Fruit fly (Drosophila melanogaster) whole organism, wandering third instar larva: ENCODE results near the gene hth.

Experiments
- Abd-B ChIP-seq: fragments of >200 bp; optimal IDR thresholded peaks from 2 replicates; lab custom pipeline; 2017; ENCODE audit warnings: missing biosample characterization, missing genetic modification characterization
- CG32264 ChIP-seq: fragments of 200-800 bp; sonication (Bioruptor generic); optimal IDR thresholded peaks from 2 replicates; lab custom pipeline; 2016; ENCODE audit warnings: missing biosample characterization, missing genetic modification characterization
- CrebA ChIP-seq: fragments of 200-800 bp; sonication (Bioruptor generic); optimal IDR thresholded peaks from 2 replicates; lab custom pipeline; 2016; ENCODE audit warnings: missing biosample characterization, mild to moderate bottlenecking, missing genetic modification characterization, borderline replicate concordance
- Dfd ChIP-seq: fragments of >200 bp; optimal IDR thresholded peaks from 2 replicates; lab custom pipeline; 2017; ENCODE audit warnings: missing biosample characterization, missing genetic modification characterization
- Dif ChIP-seq: fragments of 200-275, 200-300 bp; sonication (Bioruptor generic); optimal IDR thresholded peaks from 2 replicates; lab custom pipeline; 2018; ENCODE audit warnings: missing biosample characterization, missing genetic modification characterization; ENCODE audit not compliant: partially characterized antibody
- GATAd ChIP-seq: sonication (Bioruptor generic); optimal IDR thresholded peaks from 2 replicates; lab custom pipeline; 2016; ENCODE audit warnings: missing biosample characterization, missing genetic modification characterization
- HLH106 ChIP-seq: fragments of 200-800 bp; optimal IDR thresholded peaks from 3 replicates; lab custom pipeline; 2019; ENCODE audit warnings: missing biosample characterization, mild to moderate bottlenecking, missing genetic modification characterization, moderate library complexity
- Hnf4 ChIP-seq: fragments of 200-800 bp; sonication (Bioruptor generic); optimal IDR thresholded peaks from 2 replicates; lab custom pipeline; 2016; ENCODE audit warnings: missing biosample characterization, mild to moderate bottlenecking, missing genetic modification characterization
- Hr83 ChIP-seq: fragments of 200-300 bp; sonication (Bioruptor generic); optimal IDR thresholded peaks from 2 replicates; lab custom pipeline; 2016; ENCODE audit warnings: missing biosample characterization, mild to moderate bottlenecking, missing genetic modification characterization, moderate library complexity; ENCODE audit not compliant: poor library complexity, severe bottlenecking
- Mio ChIP-seq: sonication (Bioruptor generic); optimal IDR thresholded peaks from 2 replicates; lab custom pipeline; 2016; ENCODE audit warnings: missing biosample characterization, missing genetic modification characterization
- Myc ChIP-seq: fragments of >200 bp; optimal IDR thresholded peaks from 2 replicates; lab custom pipeline; 2017
- N ChIP-seq: fragments of >200 bp; optimal IDR thresholded peaks from 2 replicates; lab custom pipeline; 2018; ENCODE audit warnings: missing biosample characterization, missing external identifiers, missing genetic modification characterization
- OdsH ChIP-seq: fragments of 200-800 bp; sonication (Bioruptor generic); optimal IDR thresholded peaks from 2 replicates; lab custom pipeline; 2016; ENCODE audit warnings: missing biosample characterization, mild to moderate bottlenecking, missing genetic modification characterization
- Rel ChIP-seq, 2 experiments: fragments of 200-800 bp; sonication (Bioruptor generic) in 1 of 2; optimal IDR thresholded peaks; 2 replicates in 1 of 2; 3 replicates in 1 of 2; lab custom pipeline; 2016 to 2019; ENCODE audit warnings: mild to moderate bottlenecking in 2 of 2, missing biosample characterization in 2 of 2, missing genetic modification characterization in 2 of 2, moderate library complexity in 1 of 2
- Sp1 ChIP-seq: fragments of 200-800 bp; sonication (Bioruptor generic); optimal IDR thresholded peaks from 3 replicates; lab custom pipeline; 2019; ENCODE audit warnings: missing biosample characterization, mild to moderate bottlenecking, missing genetic modification characterization, moderate library complexity
- Vsx2 ChIP-seq: fragments of 200-300, 225-300 bp; sonication (Bioruptor generic); optimal IDR thresholded peaks from 2 replicates; lab custom pipeline; 2018; ENCODE audit warnings: missing biosample characterization, missing genetic modification characterization; ENCODE audit not compliant: partially characterized antibody
- br ChIP-seq: fragments of 200-800 bp; sonication (Bioruptor generic); optimal IDR thresholded peaks from 2 replicates; lab custom pipeline; 2016; ENCODE audit warnings: missing biosample characterization, missing genetic modification characterization
- brk ChIP-seq: fragments of 200-800 bp; sonication (Bioruptor generic); optimal IDR thresholded peaks from 2 replicates; lab custom pipeline; 2016; ENCODE audit warnings: missing biosample characterization, mild to moderate bottlenecking, missing genetic modification characterization
- dl ChIP-seq, 2 experiments: fragments of 175-275, 200-275 bp in 1 of 2; fragments of 200-275 bp in 1 of 2; sonication (Bioruptor generic); optimal IDR thresholded peaks; lab custom pipeline; 2018; ENCODE audit warnings: mild to moderate bottlenecking in 2 of 2, missing biosample characterization in 2 of 2, missing genetic modification characterization in 2 of 2, moderate library complexity in 2 of 2; ENCODE audit not compliant: partially characterized antibody in 2 of 2, insufficient read depth in 1 of 2
- dmrt93B ChIP-seq: fragments of 200-800 bp; sonication (Bioruptor generic); optimal IDR thresholded peaks from 2 replicates; lab custom pipeline; 2018; ENCODE audit warnings: missing biosample characterization, mild to moderate bottlenecking, missing genetic modification characterization
- dsf ChIP-seq: sonication (Bioruptor generic); optimal IDR thresholded peaks from 2 replicates; lab custom pipeline; 2016; ENCODE audit warnings: missing biosample characterization, missing genetic modification characterization, borderline replicate concordance
- ey ChIP-seq: fragments of 200-800 bp; sonication (Bioruptor generic); optimal IDR thresholded peaks from 2 replicates; lab custom pipeline; 2016; ENCODE audit warnings: missing biosample characterization, missing genetic modification characterization
- foxo ChIP-seq, 2 experiments: fragments of 200-800 bp; sonication (Bioruptor generic); optimal IDR thresholded peaks; 2 replicates in 1 of 2; 3 replicates in 1 of 2; lab custom pipeline; 2016 to 2017; ENCODE audit warnings: missing biosample characterization in 2 of 2, missing genetic modification characterization in 2 of 2
- fru ChIP-seq: fragments of 200-800 bp; sonication (Bioruptor generic); optimal IDR thresholded peaks from 3 replicates; lab custom pipeline; 2016; ENCODE audit warnings: missing biosample characterization, mild to moderate bottlenecking, missing genetic modification characterization
- h ChIP-seq: fragments of 200-800 bp; sonication (Bioruptor generic); optimal IDR thresholded peaks from 3 replicates; lab custom pipeline; 2016; ENCODE audit warnings: missing biosample characterization, mild to moderate bottlenecking, missing genetic modification characterization
- lola ChIP-seq: fragments of >200 bp; optimal IDR thresholded peaks from 2 replicates; lab custom pipeline; 2017; ENCODE audit warnings: missing biosample characterization, missing genetic modification characterization
- pan ChIP-seq: fragments of >200 bp; optimal IDR thresholded peaks from 2 replicates; lab custom pipeline; 2017
- psq ChIP-seq: fragments of 200-800 bp; sonication (Bioruptor generic); optimal IDR thresholded peaks from 3 replicates; lab custom pipeline; 2017; ENCODE audit warnings: missing biosample characterization, mild to moderate bottlenecking, missing genetic modification characterization, moderate library complexity
- rgr ChIP-seq: fragments of 200-800 bp; sonication (Bioruptor generic); optimal IDR thresholded peaks from 3 replicates; lab custom pipeline; 2016; ENCODE audit warnings: missing biosample characterization, mild to moderate bottlenecking, missing genetic modification characterization
- sage ChIP-seq: fragments of 200-800 bp; sonication (Bioruptor generic); optimal IDR thresholded peaks from 2 replicates; lab custom pipeline; 2016; ENCODE audit warnings: missing biosample characterization, mild to moderate bottlenecking, missing genetic modification characterization
- sv ChIP-seq: fragments of 200-800 bp; sonication (Bioruptor generic); optimal IDR thresholded peaks from 3 replicates; lab custom pipeline; 2016; ENCODE audit warnings: missing biosample characterization, missing genetic modification characterization
- tai ChIP-seq: sonication (Bioruptor generic); optimal IDR thresholded peaks from 2 replicates; lab custom pipeline; 2016; ENCODE audit warnings: missing biosample characterization, missing genetic modification characterization
- usp ChIP-seq: fragments of >200 bp; optimal IDR thresholded peaks from 2 replicates; lab custom pipeline; 2017; ENCODE audit warnings: missing biosample characterization, missing genetic modification characterization
- woc ChIP-seq: sonication (Bioruptor generic); optimal IDR thresholded peaks from 2 replicates; lab custom pipeline; 2016; ENCODE audit warnings: missing biosample characterization, mild to moderate bottlenecking, missing genetic modification characterization

hth gene

DNA sequence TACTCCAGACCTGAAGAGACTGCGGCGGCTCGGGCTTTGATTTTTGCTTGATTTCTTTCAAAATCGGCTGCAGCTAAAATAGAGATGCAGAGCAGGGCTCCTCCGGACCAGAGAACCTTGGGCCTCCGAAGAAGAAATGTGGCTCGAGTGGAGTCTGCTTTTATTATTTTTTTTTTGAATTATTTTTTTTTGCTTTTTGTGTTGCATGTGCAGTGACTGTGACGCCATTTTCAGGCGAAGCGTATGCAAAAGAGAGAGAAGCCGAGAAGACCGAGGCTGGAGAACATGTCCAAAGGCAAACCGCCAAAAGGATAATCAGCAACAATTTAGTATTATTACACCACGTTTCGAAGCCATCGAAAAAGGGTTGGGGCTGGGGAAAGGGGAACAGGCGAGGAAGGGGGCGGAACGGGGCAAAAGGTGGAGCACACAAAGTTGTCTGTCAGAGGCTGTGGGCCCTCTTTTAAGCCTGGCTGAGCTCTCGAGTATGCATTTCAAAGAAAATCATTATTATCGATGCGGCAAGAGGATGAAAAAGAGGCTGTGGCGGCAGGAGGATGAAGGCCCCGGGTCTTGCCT, 107.0 kb downstream of the hth start:
- no peak for TF ChIP-seq tai (GFP tag; lab: Kevin White, UChicago)
- TF ChIP-seq psq (GFP tag; lab: Kevin White, UChicago), result peak; percentile 41
- TF ChIP-seq, all 38 proteins: peak for 1

DNA sequence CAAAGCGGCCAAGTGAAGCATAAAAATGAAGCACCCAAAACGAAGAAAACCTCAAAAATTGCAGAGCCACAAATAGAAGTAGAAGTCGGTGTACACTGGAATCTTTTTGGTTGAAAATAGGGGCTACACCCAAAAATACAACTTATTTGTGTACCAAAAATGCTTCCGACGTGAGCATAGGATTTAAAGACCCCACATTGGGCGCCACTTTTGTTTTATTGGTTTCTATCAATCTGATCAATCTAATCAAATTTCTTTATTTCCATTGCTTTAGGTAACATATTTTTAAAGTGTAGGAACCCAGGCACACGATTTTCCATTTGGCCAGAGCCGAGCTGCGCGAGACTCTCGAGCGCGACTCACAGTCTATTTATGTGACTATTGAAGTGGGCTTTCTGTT, 107.6 kb downstream of the hth start:
- TF ChIP-seq Myc (lab: Kevin White, UChicago) (no peak), lola (GFP tag; lab: Kevin White, UChicago) (no peak), OdsH (no peak), brk (no peak), h (GFP tag; lab: Kevin White, UChicago) (no peak), ey (GFP tag; lab: Kevin White, UChicago) (no peak), Rel (GFP tag; optimal IDR thresholded peaks at IDR 0.05; lab: Kevin White, UChicago) (no peak), Rel (tag; optimal IDR thresholded peaks at IDR 0.05; lab: Kevin White, UChicago) (no peak), Mio (GFP tag; lab: Kevin White, UChicago) (no peak), CG32264 (no peak), usp (GFP tag; lab: Kevin White, UChicago) (no peak), fru (GFP tag; lab: Kevin White, UChicago) (no peak), HLH106 (tag; lab: Kevin White, UChicago) (no peak), Hr83 (GFP tag; lab: Kevin White, UChicago) (no peak), dl (GFP tag; optimal IDR thresholded peaks at IDR 0.05; lab: Kevin White, UChicago; ENCODE audit: insufficient read depth in 1 of 2, partially characterized antibody in 2 of 2) (no peak), Dif (GFP tag; lab: Kevin White, UChicago) (no peak), foxo (GFP tag; optimal IDR thresholded peaks at IDR 0.05; lab: Kevin White, UChicago) (no peak)

DNA sequence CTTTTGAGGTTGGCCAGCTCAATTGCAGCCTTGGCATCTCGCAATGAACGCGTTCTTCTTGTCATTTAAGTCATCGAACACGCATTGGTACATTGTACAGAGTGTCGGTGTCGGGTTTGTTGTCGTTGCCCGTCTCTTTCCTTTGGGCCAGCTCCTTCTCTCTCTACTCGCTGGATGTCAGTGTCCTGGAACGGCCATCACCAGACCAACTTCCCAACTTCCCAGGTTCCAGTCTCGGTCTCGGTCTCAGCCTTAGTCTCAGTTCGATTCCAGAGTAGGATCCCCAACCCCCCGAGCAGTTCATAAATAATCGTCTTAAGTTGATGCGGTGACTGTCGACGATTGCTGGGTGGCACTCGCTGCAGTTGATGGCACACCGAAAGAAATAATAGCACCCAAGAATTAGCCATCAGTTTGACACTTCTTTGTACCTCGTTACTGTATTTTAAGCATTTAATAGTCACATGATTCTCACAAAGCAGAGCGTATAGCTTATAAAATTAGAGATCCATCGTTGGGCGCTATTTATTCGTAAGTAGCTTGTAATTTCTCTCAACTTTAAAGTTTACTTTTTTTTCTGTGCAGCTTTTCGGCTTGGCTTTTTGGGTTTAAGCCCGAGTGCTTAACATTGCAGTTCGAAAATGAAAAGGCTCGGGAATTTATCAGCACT, 108.9 kb downstream of the hth start:
- TF ChIP-seq dsf (no peak), h (GFP tag; lab: Kevin White, UChicago) (peak; percentile 55), OdsH (no peak), HLH106 (tag; lab: Kevin White, UChicago) (peak; percentile 58), Sp1 (GFP tag; lab: Kevin White, UChicago) (peak; percentile 40), Dif (GFP tag; lab: Kevin White, UChicago) (no peak), br (GFP tag; lab: Kevin White, UChicago) (peak; percentile 68), sv (GFP tag; lab: Kevin White, UChicago) (no peak), Vsx2 (no peak), fru (GFP tag; lab: Kevin White, UChicago) (peak; percentile 61), woc (GFP tag; lab: Kevin White, UChicago) (peak; percentile 37), rgr (peak; percentile 32), dmrt93B (GFP tag; lab: Kevin White, UChicago) (peak; percentile 41), foxo (GFP tag; optimal IDR thresholded peaks at IDR 0.05; lab: Kevin White, UChicago) (peak in 1 of 2 experiments; percentile 53), ey (GFP tag; lab: Kevin White, UChicago) (peak; percentile 33), psq (GFP tag; lab: Kevin White, UChicago) (peak; percentile 36)
- TF ChIP-seq, all 38 proteins: peak for 11

- TF ChIP-seq dl (GFP tag; optimal IDR thresholded peaks at IDR 0.05; lab: Kevin White, UChicago; ENCODE audit: insufficient read depth in 1 of 2, partially characterized antibody in 2 of 2) (peak in 1 of 2 experiments; percentile 15), N (GFP tag; lab: Kevin White, UChicago) (no peak), h (GFP tag; lab: Kevin White, UChicago) (no peak), Hr83 (GFP tag; lab: Kevin White, UChicago) (no peak), Dif (GFP tag; lab: Kevin White, UChicago) (peak; percentile 10)
Observed at dm6 chr3R:10528461-10528860, 110.9 kb downstream of the hth start.

DNA sequence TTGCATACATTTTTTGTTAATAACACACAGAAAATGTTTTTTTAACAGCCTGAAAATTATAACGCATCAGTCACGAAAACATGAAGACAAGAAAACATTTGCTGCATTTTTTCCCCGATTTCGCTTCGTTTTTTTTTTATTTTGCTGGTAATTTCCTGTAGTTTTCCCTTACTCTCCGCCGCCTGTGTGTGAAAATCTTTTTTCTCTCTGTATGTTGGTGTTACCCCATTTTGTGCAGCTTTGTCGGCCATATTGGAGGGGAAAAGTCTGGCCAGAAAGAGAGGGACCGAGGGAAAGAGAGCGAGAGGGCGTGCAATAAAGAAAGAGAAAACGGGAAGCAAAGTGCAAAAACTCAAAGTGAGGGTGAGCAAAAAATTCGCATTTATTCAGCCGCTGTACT, 111.8 kb downstream of the hth start:
- TF ChIP-seq sv (GFP tag; lab: Kevin White, UChicago), result no peak
- no peak for TF ChIP-seq CG32264
- TF ChIP-seq woc (GFP tag; lab: Kevin White, UChicago), result peak; percentile 3
- no peak for TF ChIP-seq OdsH
- TF ChIP-seq Mio (GFP tag; lab: Kevin White, UChicago), result no peak
- TF ChIP-seq Myc (lab: Kevin White, UChicago), result no peak
- no peak for TF ChIP-seq Dif (GFP tag; lab: Kevin White, UChicago)
- no peak for TF ChIP-seq Hr83 (GFP tag; lab: Kevin White, UChicago)
- TF ChIP-seq rgr, result peak; percentile 38
- TF ChIP-seq ey (GFP tag; lab: Kevin White, UChicago), result peak; percentile 7
- no peak for TF ChIP-seq sage
- no peak for TF ChIP-seq Hnf4
- TF ChIP-seq CrebA, result no peak
- no peak for TF ChIP-seq Rel (GFP tag; optimal IDR thresholded peaks at IDR 0.05; lab: Kevin White, UChicago)
- no peak for TF ChIP-seq Rel (tag; optimal IDR thresholded peaks at IDR 0.05; lab: Kevin White, UChicago)
- TF ChIP-seq dsf, result no peak
- peak in 1 of 2 experiments; percentile 57 for TF ChIP-seq foxo (GFP tag; optimal IDR thresholded peaks at IDR 0.05; lab: Kevin White, UChicago)
- no peak for TF ChIP-seq GATAd
- TF ChIP-seq usp (GFP tag; lab: Kevin White, UChicago), result no peak
- TF ChIP-seq dl (GFP tag; optimal IDR thresholded peaks at IDR 0.05; lab: Kevin White, UChicago; ENCODE audit: insufficient read depth in 1 of 2, partially characterized antibody in 2 of 2), result no peak
- no peak for TF ChIP-seq pan (lab: Kevin White, UChicago)
- TF ChIP-seq N (GFP tag; lab: Kevin White, UChicago), result no peak
- TF ChIP-seq dmrt93B (GFP tag; lab: Kevin White, UChicago), result no peak
- peak; percentile 48 for TF ChIP-seq h (GFP tag; lab: Kevin White, UChicago)
- no peak for TF ChIP-seq Abd-B
- TF ChIP-seq Dfd (GFP tag; lab: Kevin White, UChicago), result no peak
